Worm (Caenorhabditis elegans) whole organism, early embryonic: Measurements from ENCODE around the gene C34D4.10.

Source experiments
- B0310.2 ChIP-seq: sonication (generic microtip); optimal IDR thresholded peaks from 2 replicates; lab custom pipeline; 2016; ENCODE audit warnings: mild to moderate bottlenecking, missing genetic modification characterization, missing compliant biosample characterization
- ama-1 ChIP-seq: fragments of 150-350 bp; optimal IDR thresholded peaks from 2 replicates; lab custom pipeline; 2014
- hmg-4 ChIP-seq: fragments of 200-800 bp; sonication (Bioruptor generic); optimal IDR thresholded peaks from 2 replicates; lab custom pipeline; 2018; ENCODE audit warnings: mild to moderate bottlenecking, missing genetic modification characterization, missing compliant biosample characterization
- hnd-1 ChIP-seq: sonication (generic microtip); optimal IDR thresholded peaks from 2 replicates; lab custom pipeline; 2016; ENCODE audit warnings: missing genetic modification characterization, missing compliant biosample characterization
- scrt-1 ChIP-seq: fragments of 200-800 bp; sonication (Bioruptor generic); IDR thresholded peaks from 2 replicates; pipeline ENCODE4 v1.3.6; 2022; ENCODE audit warnings: missing genetic modification characterization, missing compliant biosample characterization
- sea-1 ChIP-seq: fragments of 200-800 bp; sonication (Bioruptor generic); conservative IDR thresholded peaks from 2 replicates; pipeline ENCODE4 v1.3.6; 2022; ENCODE audit warnings: missing genetic modification characterization, missing compliant biosample characterization
- tbx-11 ChIP-seq: fragments of 200-800 bp; sonication (Bioruptor generic); IDR thresholded peaks from 2 replicates; pipeline ENCODE4 v1.3.6; 2022; ENCODE audit warnings: missing genetic modification characterization, missing compliant biosample characterization
- tra-4 ChIP-seq: sonication (generic microtip); optimal IDR thresholded peaks from 2 replicates; lab custom pipeline; 2017; ENCODE audit warnings: missing genetic modification characterization, missing compliant biosample characterization

ce11 chrIV:7095396-7095964, 25.7 kb downstream of the C34D4.10 start:
- TF ChIP-seq ama-1 (lab: Kevin White, UChicago), result no peak
- no peak for TF ChIP-seq sea-1 (GFP tag; lab: Robert Waterston, UW)
- no peak for TF ChIP-seq hnd-1
- TF ChIP-seq B0310.2 (tag; lab: Kevin White, UChicago), result no peak
- no peak for TF ChIP-seq tra-4 (tag; lab: Kevin White, UChicago)
- no peak for TF ChIP-seq hmg-4 (GFP tag; lab: Kevin White, UChicago)
- TF ChIP-seq tbx-11 (GFP tag; lab: Robert Waterston, UW), result no peak
- TF ChIP-seq scrt-1, result no peak
